Fruit fly (Drosophila melanogaster): Measurements from ENCODE around the gene trp.

The trp gene

dm6 chr3R:29894393-29894792 lies 25.7 kb downstream of the trp start (continued):
- TF ChIP-seq Met (GFP tag; optimal IDR thresholded peaks at IDR 0.05) (no peak), fd85E (GFP tag; optimal IDR thresholded peaks at IDR 0.05) (no peak), eg (GFP tag; IDR thresholded peaks at IDR 0.05) (peak; percentile 78), Gug (GFP tag; IDR thresholded peaks at IDR 0.05) (peak; percentile 80), CG8319 (GFP tag; optimal IDR thresholded peaks at IDR 0.05) (no peak), CG6792 (GFP tag; optimal IDR thresholded peaks at IDR 0.05) (no peak), Ets21C (GFP tag; optimal IDR thresholded peaks at IDR 0.05) (no peak), CG6854 (GFP tag; optimal IDR thresholded peaks at IDR 0.05) (no peak), Smox (GFP tag; optimal IDR thresholded peaks at IDR 0.05) (no peak), Eip93F (GFP tag; optimal IDR thresholded peaks at IDR 0.05) (no peak), CG3032 (tag; optimal IDR thresholded peaks at IDR 0.05) (no peak), Hr38 (GFP tag; optimal IDR thresholded peaks at IDR 0.05) (no peak), acj6 (GFP tag; optimal IDR thresholded peaks at IDR 0.05) (no peak), Ets96B (tag; optimal IDR thresholded peaks at IDR 0.05) (no peak), dsx (GFP tag; optimal IDR thresholded peaks at IDR 0.05; ENCODE audit: poor library complexity, severe bottlenecking) (no peak), CG15336 (GFP tag; IDR thresholded peaks at IDR 0.05) (peak; percentile 81), Eip78C (GFP tag) (peak; percentile 73), fd59A (GFP tag; optimal IDR thresholded peaks at IDR 0.05) (no peak), Hr39 (GFP tag; optimal IDR thresholded peaks at IDR 0.05) (no peak), CG11762 (GFP tag; optimal IDR thresholded peaks at IDR 0.05; ENCODE audit: insufficient read depth) (no peak), topi (GFP tag; optimal IDR thresholded peaks at IDR 0.05) (no peak), spab (GFP tag; optimal IDR thresholded peaks at IDR 0.05) (no peak), CG32006 (GFP tag; optimal IDR thresholded peaks at IDR 0.05) (peak; percentile 60), CG9139 (GFP tag; optimal IDR thresholded peaks at IDR 0.05) (no peak)

- TF ChIP-seq Ets96B (tag; optimal IDR thresholded peaks at IDR 0.05) (no peak), CG4318 (GFP tag; optimal IDR thresholded peaks at IDR 0.05) (no peak)
These were observed 27.1 kb downstream of the trp start for dm6 chr3R:29893030-29893429.

- peak; percentile 76 for TF ChIP-seq fkh (GFP tag; optimal IDR thresholded peaks at IDR 0.05)
- no peak for TF ChIP-seq CG1621 (tag; optimal IDR thresholded peaks at IDR 0.05)
- no peak for TF ChIP-seq CG8119 (GFP tag; IDR thresholded peaks at IDR 0.05)
- TF ChIP-seq svp (GFP tag): no peak
- no peak for TF ChIP-seq Eip75B (GFP tag; optimal IDR thresholded peaks at IDR 0.05)
These were observed 28.9 kb downstream of the trp start for dm6 chr3R:29891183-29891582.

- TF ChIP-seq ss (GFP tag; optimal IDR thresholded peaks at IDR 0.05): peak in 1 of 2 experiments; percentile 22
- no peak for TF ChIP-seq Eip78C (GFP tag)
- TF ChIP-seq spab (GFP tag; optimal IDR thresholded peaks at IDR 0.05): no peak
These were observed 39.8 kb downstream of the trp start for dm6 chr3R:29880306-29880705.

dm6 chr3R:29876733-29877193 lies 43.3 kb downstream of the trp start, which contains the start of gene CG31038:
Gene CG31038, plus strand, starts transcription at chr3R:29877059.
- TF ChIP-seq ss (GFP tag; optimal IDR thresholded peaks at IDR 0.05) (peak; percentile 63 to 79), CG7368 (GFP tag; optimal IDR thresholded peaks at IDR 0.05) (no peak), Hr39 (GFP tag; optimal IDR thresholded peaks at IDR 0.05) (peak; percentile 10), Met (GFP tag; optimal IDR thresholded peaks at IDR 0.05) (peak; percentile 69), CG34406 (GFP tag; optimal IDR thresholded peaks at IDR 0.05) (peak; percentile 30), CG8319 (GFP tag; optimal IDR thresholded peaks at IDR 0.05) (peak; percentile 19), topi (GFP tag; optimal IDR thresholded peaks at IDR 0.05) (peak; percentile 44), Lpt (GFP tag; optimal IDR thresholded peaks at IDR 0.05) (peak; percentile 67), Sox15 (GFP tag; optimal IDR thresholded peaks at IDR 0.05) (no peak), CG6854 (GFP tag; optimal IDR thresholded peaks at IDR 0.05) (peak; percentile 25), svp (GFP tag) (peak; percentile 74), CG11294 (GFP tag; IDR thresholded peaks at IDR 0.05) (no peak), CG11762 (GFP tag; optimal IDR thresholded peaks at IDR 0.05; ENCODE audit: insufficient read depth) (no peak), Sox14 (GFP tag; optimal IDR thresholded peaks at IDR 0.05) (peak; percentile 32), OdsH (GFP tag; optimal IDR thresholded peaks at IDR 0.05) (peak; percentile 54), CG10631 (GFP tag; optimal IDR thresholded peaks at IDR 0.05) (peak; percentile 36), CG4318 (GFP tag; optimal IDR thresholded peaks at IDR 0.05) (no peak), fkh (GFP tag; optimal IDR thresholded peaks at IDR 0.05) (peak; percentile 71), CG16779 (tag; optimal IDR thresholded peaks at IDR 0.05) (peak; percentile 39), Hr4 (GFP tag; optimal IDR thresholded peaks at IDR 0.05) (peak; percentile 63), Eip78C (GFP tag) (peak; percentile 93), CG11902 (GFP tag; optimal IDR thresholded peaks at IDR 0.05) (no peak), CG6163 (GFP tag; IDR thresholded peaks at IDR 0.05) (peak; percentile 69), CG1621 (tag; optimal IDR thresholded peaks at IDR 0.05) (peak; percentile 40), Eip75B (GFP tag; optimal IDR thresholded peaks at IDR 0.05) (peak; percentile 61), CG3032 (tag; optimal IDR thresholded peaks at IDR 0.05) (peak; percentile 22), Hr38 (GFP tag; optimal IDR thresholded peaks at IDR 0.05) (no peak)

Measured in whole organism, prepupa.